Worm (Caenorhabditis elegans): ENCODE data around the gene ugt-23.

The ugt-23 gene

ce11 chrX:9958561-9958960 lies 33.6 kb upstream of the ugt-23 start, which contains the start of gene ZC506.1 (continued):
- no peak for TF ChIP-seq mec-3 (tag; optimal IDR thresholded peaks at IDR 0.05; ENCODE audit: borderline replicate concordance)
- no peak for TF ChIP-seq tbx-7 (tag; optimal IDR thresholded peaks at IDR 0.05)
- peak; percentile 95 for TF ChIP-seq ceh-18 (tag; optimal IDR thresholded peaks at IDR 0.05)
- peak; percentile 92 for TF ChIP-seq ceh-48 (tag; optimal IDR thresholded peaks at IDR 0.05)
- TF ChIP-seq npax-4 (tag; optimal IDR thresholded peaks at IDR 0.05): no peak
- no peak for TF ChIP-seq pha-4 (tag; optimal IDR thresholded peaks at IDR 0.05)
- peak; percentile 15 for TF ChIP-seq pax-1 (tag; optimal IDR thresholded peaks at IDR 0.05)
- TF ChIP-seq elt-4 (tag; optimal IDR thresholded peaks at IDR 0.05): no peak
- peak; percentile 77 for TF ChIP-seq sdc-2 (tag; optimal IDR thresholded peaks at IDR 0.05)
- no peak for TF ChIP-seq lin-11 (tag; optimal IDR thresholded peaks at IDR 0.05)
- peak; percentile 78 for TF ChIP-seq unc-55 (GFP tag; optimal IDR thresholded peaks at IDR 0.05)
- TF ChIP-seq pha-2 (tag; optimal IDR thresholded peaks at IDR 0.05): no peak
- TF ChIP-seq Y22D7AL.16 (tag; optimal IDR thresholded peaks at IDR 0.05): no peak
- TF ChIP-seq ceh-14 (tag; optimal IDR thresholded peaks at IDR 0.05): no peak
- no peak for TF ChIP-seq ceh-9 (tag; optimal IDR thresholded peaks at IDR 0.05)
- TF ChIP-seq fax-1 (tag; optimal IDR thresholded peaks at IDR 0.05): no peak
- peak; percentile 64 for TF ChIP-seq ets-4 (tag; optimal IDR thresholded peaks at IDR 0.05)
- TF ChIP-seq F13H6.1 (tag; optimal IDR thresholded peaks at IDR 0.05): peak; percentile 42
- peak; percentile 62 for TF ChIP-seq unc-86 (tag; optimal IDR thresholded peaks at IDR 0.05)
- TF ChIP-seq pat-9 (tag; optimal IDR thresholded peaks at IDR 0.05): no peak
- TF ChIP-seq nfya-1 (tag; optimal IDR thresholded peaks at IDR 0.05): peak; percentile 97
- TF ChIP-seq odd-2 (tag; optimal IDR thresholded peaks at IDR 0.05): no peak
- peak; percentile 13 for TF ChIP-seq T23F11.4 (GFP tag; optimal IDR thresholded peaks at IDR 0.05)
- peak; percentile 87 for TF ChIP-seq rnt-1 (tag; optimal IDR thresholded peaks at IDR 0.05)
- no peak for TF ChIP-seq fkh-10 (GFP tag; optimal IDR thresholded peaks at IDR 0.05)
- TF ChIP-seq ceh-34 (tag; optimal IDR thresholded peaks at IDR 0.05): peak; percentile 90
- TF ChIP-seq fkh-6 (tag; optimal IDR thresholded peaks at IDR 0.05): no peak
- peak; percentile 33 for TF ChIP-seq lim-6 (tag; optimal IDR thresholded peaks at IDR 0.05)
- no peak for TF ChIP-seq hlh-13 (GFP tag; optimal IDR thresholded peaks at IDR 0.05)

DNA sequence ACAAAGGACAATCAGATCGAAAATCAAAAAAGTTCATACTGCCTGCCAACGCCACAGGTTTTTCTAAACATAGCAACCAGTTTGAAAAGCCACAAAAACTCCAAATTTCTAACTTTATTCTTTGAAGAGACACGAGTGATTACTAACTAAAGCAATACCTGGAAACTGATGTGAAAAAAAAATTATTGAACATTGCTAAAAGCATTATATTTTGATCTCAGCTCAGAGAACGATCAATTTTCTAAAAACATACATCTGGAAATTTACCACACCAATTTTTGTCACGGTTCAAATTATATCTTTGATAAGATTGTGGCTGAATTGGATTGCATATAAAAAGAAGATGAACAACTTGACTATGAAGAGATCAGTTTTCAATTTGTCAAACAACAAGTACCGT lies 32.5 kb upstream of the ugt-23 start:
- TF ChIP-seq ceh-9 (tag; optimal IDR thresholded peaks at IDR 0.05) (no peak), C08G9.2 (tag; optimal IDR thresholded peaks at IDR 0.05) (no peak), nhr-232 (tag; optimal IDR thresholded peaks at IDR 0.05) (no peak), zip-5 (tag; optimal IDR thresholded peaks at IDR 0.05) (no peak), pqm-1 (tag; optimal IDR thresholded peaks at IDR 0.05) (no peak), hlh-6 (tag; optimal IDR thresholded peaks at IDR 0.05) (no peak), ceh-34 (tag; optimal IDR thresholded peaks at IDR 0.05) (no peak), ceh-18 (tag; optimal IDR thresholded peaks at IDR 0.05) (no peak), hlh-30 (tag; optimal IDR thresholded peaks at IDR 0.05; ENCODE audit: insufficient read depth) (no peak)

- TF ChIP-seq ceh-14 (tag; optimal IDR thresholded peaks at IDR 0.05) (peak; percentile 54), lim-6 (tag; optimal IDR thresholded peaks at IDR 0.05) (no peak), sdc-2 (tag; optimal IDR thresholded peaks at IDR 0.05) (no peak), hlh-6 (tag; optimal IDR thresholded peaks at IDR 0.05) (no peak), unc-42 (tag; optimal IDR thresholded peaks at IDR 0.05) (peak; percentile 52)
Measured at ce11 chrX:9956052-9956451, 31.1 kb upstream of the ugt-23 start.

- TF ChIP-seq elt-4 (tag; optimal IDR thresholded peaks at IDR 0.05): no peak
- no peak for TF ChIP-seq unc-86 (tag; optimal IDR thresholded peaks at IDR 0.05)
- no peak for TF ChIP-seq tbx-2 (tag; optimal IDR thresholded peaks at IDR 0.05)
- no peak for TF ChIP-seq syd-9 (tag; optimal IDR thresholded peaks at IDR 0.05)
- no peak for TF ChIP-seq lin-11 (tag; optimal IDR thresholded peaks at IDR 0.05)
- no peak for TF ChIP-seq eyg-1 (tag; optimal IDR thresholded peaks at IDR 0.05)
- no peak for TF ChIP-seq ceh-34 (tag; optimal IDR thresholded peaks at IDR 0.05)
- no peak for TF ChIP-seq sox-4 (tag; optimal IDR thresholded peaks at IDR 0.05)
- peak; percentile 21 for TF ChIP-seq rnt-1 (tag; optimal IDR thresholded peaks at IDR 0.05)
- TF ChIP-seq pax-1 (tag; optimal IDR thresholded peaks at IDR 0.05): no peak
- TF ChIP-seq ceh-45 (GFP tag; IDR thresholded peaks at IDR 0.05): no peak
- no peak for TF ChIP-seq ceh-2 (tag; optimal IDR thresholded peaks at IDR 0.05)
- TF ChIP-seq pha-2 (tag; optimal IDR thresholded peaks at IDR 0.05): no peak
- peak; percentile 9 for TF ChIP-seq nfya-1 (tag; optimal IDR thresholded peaks at IDR 0.05)
- TF ChIP-seq pha-4 (tag; optimal IDR thresholded peaks at IDR 0.05): no peak
- TF ChIP-seq unc-42 (tag; optimal IDR thresholded peaks at IDR 0.05): peak; percentile 47
- TF ChIP-seq ama-1 (optimal IDR thresholded peaks at IDR 0.05): no peak
- TF ChIP-seq elt-2 (tag; optimal IDR thresholded peaks at IDR 0.05): peak; percentile 29
- no peak for TF ChIP-seq lim-6 (tag; optimal IDR thresholded peaks at IDR 0.05)
Measured at ce11 chrX:9954483-9955041, 29.6 kb upstream of the ugt-23 start, which contains the start of gene cysl-1. TSS of gene cysl-1 (minus strand) at chrX:9954533.

All from whole organism, late embryonic.